Worm (Caenorhabditis elegans): ENCODE data around the gene F11D11.3.
A peak's percentile ranks its signal among the peaks of the same experiment; 100 is the strongest.

Gene F11D11.3

DNA sequence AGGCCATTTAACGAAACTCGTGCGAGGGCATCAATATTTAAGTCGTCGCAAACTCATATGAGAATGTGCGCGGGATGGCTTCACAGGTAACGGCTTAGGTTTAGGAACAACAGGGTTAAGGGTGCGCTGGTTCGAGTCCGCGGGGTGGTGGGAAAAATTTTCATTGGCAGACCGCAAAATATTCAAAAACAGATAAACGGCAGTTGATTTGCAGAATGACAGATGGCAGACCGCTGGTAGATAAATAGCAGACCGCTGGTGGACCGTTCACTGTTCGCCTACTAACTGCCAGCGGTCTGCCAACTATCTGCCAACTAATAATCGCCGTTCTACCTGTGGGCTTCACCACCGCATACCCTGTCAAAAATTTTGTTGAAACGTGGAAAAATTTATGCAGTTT, 48.0 kb downstream of the F11D11.3 start:
- TF ChIP-seq med-1 (GFP tag; optimal IDR thresholded peaks at IDR 0.05; ENCODE audit: insufficient read depth): no peak
- peak; percentile 54 for TF ChIP-seq T22C8.4 (GFP tag; IDR thresholded peaks at IDR 0.05)
- TF ChIP-seq ztf-29 (GFP tag; IDR thresholded peaks at IDR 0.05): no peak
- TF ChIP-seq ztf-23 (GFP tag; IDR thresholded peaks at IDR 0.05): no peak
- peak; percentile 75 for TF ChIP-seq tab-1 (GFP tag; IDR thresholded peaks at IDR 0.05)
- TF ChIP-seq ref-1 (GFP tag; conservative IDR thresholded peaks at IDR 0.05): peak; percentile 43

- TF ChIP-seq T22C8.4 (GFP tag; IDR thresholded peaks at IDR 0.05) (no peak), cog-1 (tag; optimal IDR thresholded peaks at IDR 0.05) (no peak), ztf-23 (GFP tag; IDR thresholded peaks at IDR 0.05) (no peak), med-1 (GFP tag; optimal IDR thresholded peaks at IDR 0.05; ENCODE audit: insufficient read depth) (no peak), flt-1 (GFP tag; IDR thresholded peaks at IDR 0.05) (no peak), ref-1 (GFP tag; conservative IDR thresholded peaks at IDR 0.05) (no peak), tab-1 (GFP tag; IDR thresholded peaks at IDR 0.05) (no peak), ztf-29 (GFP tag; IDR thresholded peaks at IDR 0.05) (no peak), klf-2 (GFP tag; conservative IDR thresholded peaks at IDR 0.05) (no peak)
These were observed 48.7 kb downstream of the F11D11.3 start for ce11 chrV:18711362-18711761.

- peak; percentile 71; the same call in 1 of the 2 replicates for TF ChIP-seq tab-1 (GFP tag; IDR thresholded peaks at IDR 0.05)
- TF ChIP-seq cog-1 (tag; optimal IDR thresholded peaks at IDR 0.05): peak; percentile 84
- TF ChIP-seq ztf-29 (GFP tag; IDR thresholded peaks at IDR 0.05): no peak
These were observed 50.0 kb downstream of the F11D11.3 start for ce11 chrV:18710045-18710490.

- TF ChIP-seq tab-1 (GFP tag; IDR thresholded peaks at IDR 0.05) (no peak), med-1 (GFP tag; optimal IDR thresholded peaks at IDR 0.05; ENCODE audit: insufficient read depth) (no peak), ztf-23 (GFP tag; IDR thresholded peaks at IDR 0.05) (no peak)
These were observed 50.7 kb downstream of the F11D11.3 start, which contains the start of gene Y17D7C.6 for ce11 chrV:18709203-18709860. Y17D7C.6 (plus strand) TSS chrV:18709810.

DNA sequence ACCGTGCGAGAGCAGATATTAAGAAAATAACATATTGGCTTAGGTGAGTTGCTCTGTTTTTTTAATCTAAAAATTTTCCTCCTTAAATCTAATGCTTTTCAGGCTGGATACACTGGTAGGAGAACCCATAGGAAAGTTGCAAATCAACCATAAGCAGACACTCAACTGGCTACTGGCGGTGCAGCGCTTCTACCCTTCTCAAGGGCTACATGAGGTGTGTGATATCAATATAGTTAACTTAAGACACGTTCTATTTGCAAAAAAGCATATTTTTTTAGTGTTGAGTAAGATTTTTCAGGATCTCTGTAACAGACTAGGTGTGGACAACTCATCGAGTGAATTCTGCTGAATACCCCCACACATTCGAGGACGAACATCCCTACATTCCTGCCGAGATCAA, 52.1 kb downstream of the F11D11.3 start:
- TF ChIP-seq tab-1 (GFP tag; IDR thresholded peaks at IDR 0.05): no peak
- TF ChIP-seq cog-1 (tag; optimal IDR thresholded peaks at IDR 0.05): no peak
- no peak for TF ChIP-seq flt-1 (GFP tag; IDR thresholded peaks at IDR 0.05)
- TF ChIP-seq T22C8.4 (GFP tag; IDR thresholded peaks at IDR 0.05): no peak
- no peak for TF ChIP-seq klf-2 (GFP tag; conservative IDR thresholded peaks at IDR 0.05)
- no peak for TF ChIP-seq med-1 (GFP tag; optimal IDR thresholded peaks at IDR 0.05; ENCODE audit: insufficient read depth)
- TF ChIP-seq ztf-23 (GFP tag; IDR thresholded peaks at IDR 0.05): no peak
- no peak for TF ChIP-seq ztf-29 (GFP tag; IDR thresholded peaks at IDR 0.05)
- TF ChIP-seq ref-1 (GFP tag; conservative IDR thresholded peaks at IDR 0.05): no peak

All from whole organism, midembryonic.